Worm (Caenorhabditis elegans) whole organism, dauer: ENCODE data around the gene K12H6.2.

Source experiments
- unc-62 ChIP-seq: sonication (generic microtip); optimal IDR thresholded peaks from 2 replicates; lab custom pipeline; 2017; ENCODE audit warnings: missing biosample characterization, missing genetic modification reagents, missing genetic modification characterization

The K12H6.2 gene

DNA sequence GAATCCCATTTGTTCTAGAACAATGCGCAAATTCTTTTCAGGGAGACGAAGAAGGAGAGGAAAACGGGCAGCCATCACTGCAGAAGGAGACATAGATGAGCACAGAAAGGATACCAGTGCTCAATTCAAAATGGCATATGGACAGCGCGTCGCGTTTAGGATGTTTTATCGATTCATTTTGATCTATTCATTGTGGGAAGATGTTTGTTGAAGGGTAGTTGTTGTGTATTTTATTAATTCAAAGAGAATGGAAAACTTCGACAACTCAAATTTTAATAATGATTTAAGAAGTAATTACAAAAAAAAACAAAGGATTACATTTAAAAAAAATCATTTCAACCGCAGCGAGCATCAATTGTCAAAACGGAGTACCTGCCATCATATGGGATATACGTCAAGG, 43.2 kb downstream of the K12H6.2 start, which contains the start of gene sdz-10:
Gene sdz-10, minus strand, starts transcription at position 101 of the 400 bp plus-strand sequence.
- no peak for TF ChIP-seq unc-62

DNA sequence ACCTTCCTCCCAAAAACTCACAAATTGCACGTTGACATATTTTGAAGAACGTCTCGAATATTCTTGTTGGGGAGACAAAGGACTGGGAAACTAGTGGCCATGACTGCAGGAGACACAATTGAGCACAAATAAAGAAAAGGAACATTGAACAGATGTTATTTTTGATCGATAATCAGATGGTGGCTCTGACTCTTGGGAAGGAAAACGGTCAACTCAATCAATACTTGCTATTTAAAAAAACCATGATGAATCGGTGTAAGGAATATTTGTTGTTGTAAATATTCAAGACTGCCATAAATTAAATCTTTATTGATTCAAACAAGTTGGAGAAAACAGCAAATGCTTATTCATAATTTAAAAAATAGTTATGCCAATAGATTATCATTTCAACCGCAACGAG, 44.6 kb downstream of the K12H6.2 start, which contains the start of gene fbxb-105:
Gene fbxb-105, minus strand, starts transcription at position 101 of the 400 bp plus-strand sequence.
- TF ChIP-seq unc-62: no peak

DNA sequence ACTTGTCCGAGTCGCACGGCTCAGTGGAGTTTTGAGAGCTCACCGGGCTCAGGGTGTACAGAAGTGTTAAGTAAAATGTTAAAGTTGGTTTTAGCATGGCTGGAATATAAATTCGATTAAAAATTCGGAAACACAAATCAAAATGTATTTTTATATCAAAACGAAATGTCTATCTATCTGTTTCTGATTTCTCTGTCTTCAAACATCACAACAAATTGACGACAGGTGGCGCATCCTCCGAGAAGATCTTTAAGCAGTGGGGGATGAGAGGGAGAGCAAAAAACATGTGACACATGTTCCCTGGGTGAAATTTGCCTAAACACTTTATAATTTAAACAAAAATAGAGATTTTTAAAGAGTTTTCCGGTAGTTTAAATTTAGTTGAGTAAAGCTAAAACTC, 46.3 kb downstream of the K12H6.2 start, which contains the start of gene F08D12.7:
Gene F08D12.7, minus strand, starts transcription at position 101 of the 400 bp plus-strand sequence.
- no peak for TF ChIP-seq unc-62

DNA sequence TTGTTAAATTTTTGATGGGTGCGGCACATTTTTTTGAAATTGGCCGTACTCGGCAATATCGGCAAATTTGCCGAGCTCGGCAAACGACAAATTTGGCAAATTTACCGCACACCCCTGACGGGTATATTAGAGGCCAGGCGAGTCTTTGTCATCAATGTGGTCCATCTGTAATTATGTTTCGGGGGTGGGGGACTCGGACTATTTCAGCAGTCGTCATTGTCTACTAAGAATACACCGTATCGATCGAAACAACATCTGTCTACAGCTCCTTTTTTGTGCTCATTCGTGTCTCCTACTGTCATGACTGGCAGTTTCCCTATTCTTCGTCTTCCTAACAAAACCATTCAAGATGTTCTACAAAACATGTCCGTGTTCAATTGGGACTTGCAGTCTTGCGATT, 49.0 kb downstream of the K12H6.2 start, which contains the start of gene F08D12.15:
Gene F08D12.15, plus strand, starts transcription at position 301 of the 400 bp plus-strand sequence.
- TF ChIP-seq unc-62: no peak

DNA sequence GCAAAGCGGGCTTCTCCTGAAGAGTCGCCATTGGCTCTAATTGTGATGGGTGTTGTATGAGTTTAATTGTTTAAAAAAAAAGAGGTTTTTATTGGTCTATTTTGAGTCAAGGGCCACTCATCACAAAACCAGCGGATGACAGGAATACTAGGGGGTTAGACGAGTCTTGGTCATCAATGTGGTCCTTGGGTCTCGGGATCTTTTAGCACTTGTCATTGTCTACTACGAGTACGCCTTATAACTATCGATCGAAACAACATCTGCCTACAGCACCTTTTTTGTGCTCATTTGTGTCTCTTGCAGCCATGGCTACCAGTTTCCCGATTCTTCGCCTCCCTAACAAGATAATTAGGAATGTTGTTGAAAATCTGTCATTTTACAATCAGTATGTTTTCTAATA, 50.7 kb downstream of the K12H6.2 start, which contains the start of gene fbxb-108:
Gene fbxb-108, plus strand, starts transcription at position 301 of the 400 bp plus-strand sequence.
- TF ChIP-seq unc-62: no peak
